Worm (Caenorhabditis elegans) whole organism, L2 larva: ENCODE measurements around the gene C49H3.4.
A peak's percentile ranks its signal among the peaks of the same experiment; 100 is the strongest.

Experiments used
- C34F6.9 ChIP-seq: fragments of 150-350 bp; optimal IDR thresholded peaks from 2 replicates; lab custom pipeline; 2014; ENCODE audit warnings: missing biosample characterization, missing genetic modification characterization
- F13H6.1 ChIP-seq: sonication (generic microtip); optimal IDR thresholded peaks from 2 replicates; lab custom pipeline; 2016; ENCODE audit warnings: missing genetic modification characterization, missing compliant biosample characterization
- R02D3.7 ChIP-seq: fragments of 150-350 bp; optimal IDR thresholded peaks from 2 replicates; lab custom pipeline; 2014; ENCODE audit warnings: missing biosample characterization, missing genetic modification characterization
- ZK546.5 ChIP-seq: sonication (generic microtip); optimal IDR thresholded peaks from 2 replicates; lab custom pipeline; 2017; ENCODE audit warnings: missing biosample characterization, missing genetic modification characterization
- alr-1 ChIP-seq: fragments of 150-350 bp; optimal IDR thresholded peaks from 2 replicates; lab custom pipeline; 2014; ENCODE audit warnings: missing biosample characterization, missing genetic modification characterization
- aly-2 ChIP-seq: fragments of 150-350 bp; optimal IDR thresholded peaks from 2 replicates; lab custom pipeline; 2014; ENCODE audit warnings: missing biosample characterization, missing genetic modification characterization
- ama-1 ChIP-seq: fragments of 150-350 bp; optimal IDR thresholded peaks from 2 replicates; lab custom pipeline; 2018; ENCODE audit warnings: inconsistent platforms
- ceh-16 ChIP-seq: fragments of 150-350 bp; optimal IDR thresholded peaks from 2 replicates; lab custom pipeline; 2014; ENCODE audit warnings: missing biosample characterization, missing genetic modification characterization
- ceh-82 ChIP-seq: fragments of 150-350 bp; optimal IDR thresholded peaks from 2 replicates; lab custom pipeline; 2014; ENCODE audit warnings: missing biosample characterization, missing genetic modification characterization
- crh-2 ChIP-seq: sonication (generic microtip); optimal IDR thresholded peaks from 2 replicates; lab custom pipeline; 2017; ENCODE audit warnings: missing biosample characterization, missing genetic modification characterization
- dmd-4 ChIP-seq: sonication (generic microtip); optimal IDR thresholded peaks from 2 replicates; lab custom pipeline; 2017; ENCODE audit warnings: missing biosample characterization, missing genetic modification characterization
- elt-1 ChIP-seq: fragments of 150-350 bp; optimal IDR thresholded peaks from 2 replicates; lab custom pipeline; 2014; ENCODE audit warnings: missing biosample characterization, missing genetic modification characterization
- fos-1 ChIP-seq: fragments of 150-350 bp; optimal IDR thresholded peaks from 2 replicates; lab custom pipeline; 2014; ENCODE audit warnings: missing biosample characterization, missing genetic modification characterization
- gmeb-1 ChIP-seq: fragments of 150-350 bp; optimal IDR thresholded peaks from 2 replicates; lab custom pipeline; 2014; ENCODE audit warnings: missing biosample characterization, missing genetic modification characterization
- lin-11 ChIP-seq: fragments of 150-350 bp; sonication (generic microtip); optimal IDR thresholded peaks from 2 replicates; lab custom pipeline; 2014; ENCODE audit warnings: missing biosample characterization, missing genetic modification characterization, inconsistent platforms, mixed read lengths
- lin-13 ChIP-seq: fragments of 150-350 bp; optimal IDR thresholded peaks from 2 replicates; lab custom pipeline; 2014; ENCODE audit warnings: missing biosample characterization, missing genetic modification reagents, missing genetic modification characterization
- lin-39 ChIP-seq: fragments of 150-350 bp; optimal IDR thresholded peaks from 2 replicates; lab custom pipeline; 2014; ENCODE audit warnings: missing biosample characterization, missing genetic modification reagents, missing genetic modification characterization
- lsy-2 ChIP-seq, 2 experiments: fragments of 150-350 bp in 1 of 2; sonication (generic microtip) in 1 of 2; optimal IDR thresholded peaks; 2 replicates each; lab custom pipeline; 2014 to 2017; ENCODE audit warnings: missing biosample characterization in 2 of 2, missing genetic modification characterization in 2 of 2
- mab-5 ChIP-seq: fragments of 150-350 bp; optimal IDR thresholded peaks from 2 replicates; lab custom pipeline; 2014; ENCODE audit warnings: missing biosample characterization, missing genetic modification characterization
- mbf-1 ChIP-seq: sonication (generic microtip); optimal IDR thresholded peaks from 2 replicates; lab custom pipeline; 2017; ENCODE audit warnings: missing biosample characterization, missing genetic modification characterization
- mdl-1 ChIP-seq, 2 experiments: fragments of 150-350 bp in 1 of 2; sonication (generic microtip) in 1 of 2; optimal IDR thresholded peaks; 2 replicates each; lab custom pipeline; 2017; ENCODE audit warnings: missing biosample characterization in 2 of 2, missing genetic modification characterization in 2 of 2
- nhr-10 ChIP-seq: sonication (generic microtip); optimal IDR thresholded peaks from 2 replicates; lab custom pipeline; 2017; ENCODE audit warnings: missing biosample characterization, missing genetic modification characterization
- nhr-11 ChIP-seq: fragments of 150-350 bp; optimal IDR thresholded peaks from 2 replicates; lab custom pipeline; 2014; ENCODE audit warnings: missing biosample characterization, missing genetic modification characterization
- nhr-12 ChIP-seq: fragments of 150-350 bp; optimal IDR thresholded peaks from 2 replicates; lab custom pipeline; 2014; ENCODE audit warnings: missing biosample characterization, missing genetic modification characterization
- nhr-129 ChIP-seq: fragments of 150-350 bp; optimal IDR thresholded peaks from 2 replicates; lab custom pipeline; 2014; ENCODE audit warnings: missing biosample characterization, missing genetic modification characterization
- nhr-23 ChIP-seq: fragments of 150-350 bp; optimal IDR thresholded peaks from 2 replicates; lab custom pipeline; 2014; ENCODE audit warnings: missing biosample characterization, missing genetic modification reagents, missing genetic modification characterization
- nhr-237 ChIP-seq: fragments of 150-350 bp; optimal IDR thresholded peaks from 2 replicates; lab custom pipeline; 2014; ENCODE audit warnings: missing biosample characterization, missing genetic modification characterization
- nhr-77 ChIP-seq: fragments of 150-350 bp; optimal IDR thresholded peaks from 2 replicates; lab custom pipeline; 2014; ENCODE audit warnings: missing biosample characterization, missing genetic modification characterization
- peb-1 ChIP-seq: fragments of 150-350 bp; optimal IDR thresholded peaks from 2 replicates; lab custom pipeline; 2014; ENCODE audit warnings: missing biosample characterization, missing genetic modification characterization
- sem-4 ChIP-seq: fragments of 150-350 bp; optimal IDR thresholded peaks from 2 replicates; lab custom pipeline; 2014; ENCODE audit warnings: missing biosample characterization, missing genetic modification reagents, missing genetic modification characterization
- skn-1 ChIP-seq: sonication (generic microtip); optimal IDR thresholded peaks from 2 replicates; lab custom pipeline; 2017; ENCODE audit warnings: missing biosample characterization, missing genetic modification characterization
- snpc-4 ChIP-seq: fragments of 150-350 bp; optimal IDR thresholded peaks from 2 replicates; lab custom pipeline; 2014; ENCODE audit warnings: missing biosample characterization, missing genetic modification characterization
- unc-55 ChIP-seq: fragments of 150-350 bp; sonication (generic microtip); optimal IDR thresholded peaks from 3 replicates; lab custom pipeline; 2014; ENCODE audit warnings: missing biosample characterization, missing genetic modification reagents, missing genetic modification characterization
- unc-62 ChIP-seq: fragments of 150-350 bp; optimal IDR thresholded peaks from 2 replicates; lab custom pipeline; 2014; ENCODE audit warnings: missing biosample characterization, missing genetic modification reagents, missing genetic modification characterization
- zag-1 ChIP-seq: fragments of 150-350 bp; optimal IDR thresholded peaks from 2 replicates; lab custom pipeline; 2014; ENCODE audit warnings: missing biosample characterization, missing genetic modification characterization
- ztf-1 ChIP-seq: fragments of 200-800 bp; sonication (Bioruptor generic); conservative IDR thresholded peaks from 2 replicates; pipeline ENCODE4 v1.3.6; 2022; ENCODE audit warnings: missing genetic modification characterization, missing compliant biosample characterization
- ztf-4 ChIP-seq: fragments of 150-350 bp; optimal IDR thresholded peaks from 2 replicates; lab custom pipeline; 2014; ENCODE audit warnings: missing biosample characterization, missing genetic modification characterization

The C49H3.4 gene

DNA sequence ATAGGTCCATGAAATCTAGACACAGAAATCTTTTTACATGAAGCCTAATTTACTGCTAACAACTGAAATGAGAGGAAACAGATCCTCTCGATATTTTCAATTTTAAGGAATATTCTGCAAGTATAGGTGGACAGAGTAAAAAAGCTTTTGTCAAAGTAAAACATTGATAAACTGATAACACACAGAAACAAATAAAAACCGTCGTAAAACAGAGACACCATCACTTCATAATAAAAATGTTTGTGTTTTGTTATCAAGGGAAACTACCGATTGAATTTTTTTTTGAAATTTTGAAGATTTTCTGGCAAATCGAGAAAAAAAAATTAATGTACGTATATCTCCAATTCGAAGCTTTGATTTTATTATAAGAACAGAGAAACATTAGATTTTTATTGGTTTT lies 33.9 kb upstream of the C49H3.4 start:
- TF ChIP-seq nhr-11, result no peak
- TF ChIP-seq gmeb-1 (tag; lab: Kevin White, UChicago), result no peak
- no peak for TF ChIP-seq ztf-1 (GFP tag; lab: Robert Waterston, UW)
- no peak for TF ChIP-seq aly-2 (tag; lab: Kevin White, UChicago)
- no peak for TF ChIP-seq elt-1 (tag; lab: Kevin White, UChicago)
- TF ChIP-seq peb-1, result no peak
- no peak for TF ChIP-seq C34F6.9
- TF ChIP-seq unc-55 (GFP tag; lab: Kevin White, UChicago), result no peak
- TF ChIP-seq F13H6.1 (tag; lab: Kevin White, UChicago), result no peak
- no peak for TF ChIP-seq fos-1 (tag; lab: Kevin White, UChicago)
- no peak for TF ChIP-seq ZK546.5
- TF ChIP-seq ceh-82, result no peak
- no peak for TF ChIP-seq snpc-4 (tag; lab: Kevin White, UChicago)
- no peak for TF ChIP-seq mab-5 (tag; lab: Kevin White, UChicago)

- TF ChIP-seq skn-1 (tag; lab: Kevin White, UChicago), result no peak
Measured at ce11 chrIV:7881726-7882125, 33.4 kb upstream of the C49H3.4 start, which contains the start of gene atic-1. Gene atic-1 (plus strand): TSS chrIV:7882026.

DNA sequence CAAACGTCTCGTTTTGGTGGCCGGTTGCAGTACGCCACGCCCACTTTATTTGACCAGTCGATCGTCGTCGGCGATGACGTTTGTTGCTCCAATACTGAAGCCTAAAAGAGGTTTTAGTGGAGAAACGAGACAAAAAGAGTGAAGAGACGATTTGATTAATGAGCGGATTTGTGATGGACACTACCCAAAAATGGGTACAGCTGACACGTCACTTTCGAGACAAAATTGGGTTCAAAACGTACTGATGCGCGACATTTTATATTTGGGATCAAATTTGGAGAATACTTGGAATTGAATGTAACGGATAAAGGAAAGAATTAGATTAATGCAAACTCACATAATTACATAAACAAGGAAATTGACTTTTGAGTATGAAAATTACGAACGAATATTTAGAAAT lies 17.6 kb upstream of the C49H3.4 start, which contains the start of gene ilys-4:
TSS of gene ilys-4 (minus strand) at position 101 of the 400 bp plus-strand sequence.
- TF ChIP-seq ama-1 (lab: Kevin White, UChicago) (no peak), crh-2 (tag; lab: Kevin White, UChicago) (peak; percentile 18), lin-13 (no peak), lsy-2 (tag; optimal IDR thresholded peaks at IDR 0.05; lab: Kevin White, UChicago) (peak in 1 of 2 experiments; percentile 5), ZK546.5 (no peak), unc-62 (GFP tag; lab: Kevin White, UChicago) (no peak), unc-55 (GFP tag; lab: Kevin White, UChicago) (peak; percentile 37), nhr-23 (tag; lab: Kevin White, UChicago) (no peak), mbf-1 (tag; lab: Kevin White, UChicago) (no peak), lin-11 (tag; lab: Kevin White, UChicago) (no peak), mdl-1 (tag; optimal IDR thresholded peaks at IDR 0.05; lab: Kevin White, UChicago) (no peak), nhr-77 (no peak), nhr-11 (no peak), mab-5 (tag; lab: Kevin White, UChicago) (peak; percentile 11), lin-39 (tag; lab: Kevin White, UChicago) (no peak), alr-1 (no peak)

ce11 chrIV:7897953-7898352 lies 17.1 kb upstream of the C49H3.4 start:
- TF ChIP-seq dmd-4 (tag; lab: Kevin White, UChicago) (no peak), nhr-77 (no peak), nhr-12 (no peak), nhr-129 (no peak), peb-1 (no peak), elt-1 (tag; lab: Kevin White, UChicago) (no peak), mab-5 (tag; lab: Kevin White, UChicago) (no peak), ama-1 (lab: Kevin White, UChicago) (no peak), R02D3.7 (tag; lab: Kevin White, UChicago) (no peak), sem-4 (tag; lab: Kevin White, UChicago) (no peak), ztf-4 (tag; lab: Kevin White, UChicago) (no peak), lin-39 (tag; lab: Kevin White, UChicago) (no peak), aly-2 (tag; lab: Kevin White, UChicago) (no peak), zag-1 (no peak), ceh-16 (tag; lab: Kevin White, UChicago) (no peak), crh-2 (tag; lab: Kevin White, UChicago) (no peak)

DNA sequence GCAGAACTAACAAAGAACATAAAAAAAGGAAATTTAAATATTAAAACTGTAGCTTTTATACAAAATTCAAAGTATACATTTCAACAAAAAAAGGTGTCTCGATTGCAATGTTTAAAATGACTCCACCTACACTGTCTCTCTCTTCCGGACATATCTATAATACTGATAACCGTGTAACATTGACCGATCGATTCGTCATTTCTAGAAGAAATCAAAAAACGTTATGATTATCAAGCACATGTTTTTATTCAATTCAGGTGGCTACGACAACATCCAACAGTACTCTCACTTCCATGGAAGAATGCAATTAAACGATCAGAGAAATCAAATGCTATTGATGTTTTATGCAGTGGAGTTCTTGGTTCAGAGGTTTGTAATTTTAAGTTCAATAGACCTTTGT lies 16.6 kb upstream of the C49H3.4 start:
- TF ChIP-seq unc-55 (GFP tag; lab: Kevin White, UChicago), result no peak
- TF ChIP-seq nhr-10 (tag; lab: Kevin White, UChicago), result no peak
- no peak for TF ChIP-seq nhr-237 (tag; lab: Kevin White, UChicago)
- TF ChIP-seq ama-1 (lab: Kevin White, UChicago), result no peak
- TF ChIP-seq lin-11 (tag; lab: Kevin White, UChicago), result no peak
- no peak for TF ChIP-seq dmd-4 (tag; lab: Kevin White, UChicago)
- TF ChIP-seq crh-2 (tag; lab: Kevin White, UChicago), result peak; percentile 38
- no peak for TF ChIP-seq ztf-1 (GFP tag; lab: Robert Waterston, UW)
- no peak for TF ChIP-seq nhr-23 (tag; lab: Kevin White, UChicago)
- no peak for TF ChIP-seq ztf-4 (tag; lab: Kevin White, UChicago)
- TF ChIP-seq fos-1 (tag; lab: Kevin White, UChicago), result peak; percentile 89
- TF ChIP-seq nhr-77, result no peak
- TF ChIP-seq nhr-129, result no peak
- no peak for TF ChIP-seq ZK546.5
